Fruit fly (Drosophila melanogaster) S2 (cell line): ENCODE measurements around the gene Papss.

Experiments used
- CG8478 ChIP-seq: fragments of >200 bp; optimal IDR thresholded peaks from 2 replicates; lab custom pipeline; 2018
- CTCF ChIP-seq, 2 experiments: fragments of >200 bp; optimal IDR thresholded peaks; 2 replicates each; lab custom pipeline; 2018

dm6 chr3L:19900184-19901089, 55.3 kb downstream of the Papss start:
- TF ChIP-seq CG8478 (lab: Kevin White, UChicago) (no peak), CTCF (optimal IDR thresholded peaks at IDR 0.05; lab: Kevin White, UChicago) (no peak)
